Fruit fly (Drosophila melanogaster) whole organism, embryonic: ENCODE data around the gene Abca3.

Experiments used
- ATbp ChIP-seq: fragments of 200-800 bp; sonication (Bioruptor generic); optimal IDR thresholded peaks from 2 replicates; lab custom pipeline; 2017; ENCODE audit warnings: missing biosample characterization, mild to moderate bottlenecking, missing genetic modification characterization, missing genetic modification reagents
- Awh ChIP-seq: fragments of 200-800 bp; sonication (Bioruptor generic); IDR thresholded peaks from 2 replicates; pipeline ENCODE4, ENCODE4 v1.3.6; 2022; ENCODE audit warnings: missing biosample characterization, missing genetic modification characterization
- CG10654 ChIP-seq: fragments of 200-800 bp; sonication (Bioruptor generic); optimal IDR thresholded peaks from 2 replicates; lab custom pipeline; 2016; ENCODE audit warnings: missing biosample characterization, missing genetic modification characterization
- CG11247 ChIP-seq: fragments of 200-800 bp; sonication (Bioruptor generic); IDR thresholded peaks from 2 replicates; pipeline ENCODE4 v1.3.6; 2022; ENCODE audit warnings: missing biosample characterization, missing genetic modification characterization
- CG12391 ChIP-seq: fragments of 200-800 bp; sonication (Bioruptor generic); optimal IDR thresholded peaks from 3 replicates; lab custom pipeline; 2018; ENCODE audit warnings: missing biosample characterization, mild to moderate bottlenecking, missing genetic modification characterization, moderate library complexity
- CG13775 ChIP-seq: fragments of 200-800 bp; sonication (Bioruptor generic); optimal IDR thresholded peaks from 3 replicates; lab custom pipeline; 2017; ENCODE audit warnings: missing biosample characterization, mild to moderate bottlenecking, missing genetic modification characterization
- CG14441 ChIP-seq: fragments of 200-800 bp; sonication (Bioruptor generic); IDR thresholded peaks from 2 replicates; pipeline ENCODE4 v1.3.6; 2022; ENCODE audit warnings: missing biosample characterization, missing genetic modification characterization
- CG16863 ChIP-seq: fragments of 200-800 bp; sonication (Bioruptor generic); optimal IDR thresholded peaks from 3 replicates; lab custom pipeline; 2016; ENCODE audit warnings: missing biosample characterization, missing genetic modification characterization
- CG17359 ChIP-seq: fragments of 200-800 bp; sonication (Bioruptor generic); optimal IDR thresholded peaks from 3 replicates; lab custom pipeline; 2018; ENCODE audit warnings: missing biosample characterization, mild to moderate bottlenecking, missing genetic modification characterization, moderate library complexity
- CG17568 ChIP-seq: fragments of 200-800 bp; sonication (Bioruptor generic); optimal IDR thresholded peaks from 2 replicates; lab custom pipeline; 2018; ENCODE audit warnings: missing biosample characterization, mild to moderate bottlenecking, missing genetic modification characterization, moderate library complexity
- CG2120 ChIP-seq: fragments of 200-800 bp; sonication (Bioruptor generic); optimal IDR thresholded peaks from 3 replicates; lab custom pipeline; 2016; ENCODE audit warnings: missing biosample characterization, missing genetic modification characterization
- CG2202 ChIP-seq: fragments of 200-800 bp; sonication (Bioruptor generic); optimal IDR thresholded peaks from 2 replicates; lab custom pipeline; 2018; ENCODE audit warnings: missing biosample characterization, mild to moderate bottlenecking, missing genetic modification characterization
- CG31388 ChIP-seq: fragments of 200-800 bp; sonication (Bioruptor generic); optimal IDR thresholded peaks from 2 replicates; lab custom pipeline; 2016; ENCODE audit warnings: missing biosample characterization, missing genetic modification characterization
- CG31441 ChIP-seq: fragments of 200-800 bp; sonication (Bioruptor generic); IDR thresholded peaks from 2 replicates; pipeline ENCODE4 v1.3.6; 2022; ENCODE audit warnings: missing biosample characterization, missing genetic modification characterization
- CG32532 ChIP-seq: fragments of 200-800 bp; sonication (Bioruptor generic); IDR thresholded peaks from 2 replicates; pipeline ENCODE4 v1.3.6; 2022; ENCODE audit warnings: missing biosample characterization, missing genetic modification characterization
- CG3995 ChIP-seq: fragments of 200-800 bp; sonication (Bioruptor generic); optimal IDR thresholded peaks from 3 replicates; lab custom pipeline; 2016; ENCODE audit warnings: missing biosample characterization, missing genetic modification characterization
- CG4617 ChIP-seq: fragments of 200-800 bp; sonication (Bioruptor generic); optimal IDR thresholded peaks from 3 replicates; lab custom pipeline; 2016; ENCODE audit warnings: missing biosample characterization, missing genetic modification characterization, borderline replicate concordance
- CG7839 ChIP-seq: fragments of 200-800 bp; sonication (Bioruptor generic); optimal IDR thresholded peaks from 3 replicates; lab custom pipeline; 2018; ENCODE audit warnings: missing biosample characterization, mild to moderate bottlenecking, missing genetic modification characterization, moderate library complexity
- CG8944 ChIP-seq: fragments of 200-800 bp; sonication (Bioruptor generic); optimal IDR thresholded peaks from 3 replicates; lab custom pipeline; 2016; ENCODE audit warnings: missing biosample characterization, missing genetic modification characterization
- CG9437 ChIP-seq: fragments of 200-800 bp; sonication (Bioruptor generic); optimal IDR thresholded peaks from 2 replicates; lab custom pipeline; 2018; ENCODE audit warnings: missing biosample characterization, mild to moderate bottlenecking, missing genetic modification characterization
- CG9876 ChIP-seq: fragments of 200-800 bp; sonication (Bioruptor generic); optimal IDR thresholded peaks from 2 replicates; lab custom pipeline; 2016; ENCODE audit warnings: missing biosample characterization, missing genetic modification characterization
- CHES-1-like ChIP-seq: fragments of 200-800 bp; sonication (Bioruptor generic); optimal IDR thresholded peaks from 2 replicates; lab custom pipeline; 2016; ENCODE audit warnings: missing biosample characterization, missing genetic modification characterization
- CTCF ChIP-seq: fragments of 200-800 bp; sonication (Bioruptor generic); optimal IDR thresholded peaks from 2 replicates; lab custom pipeline; 2017; ENCODE audit warnings: missing biosample characterization, mild to moderate bottlenecking, missing genetic modification characterization, moderate library complexity
- Dbx ChIP-seq: fragments of 200-800 bp; sonication (Bioruptor generic); IDR thresholded peaks from 3 replicates; pipeline ENCODE4 v1.3.6; 2022; ENCODE audit warnings: missing biosample characterization, missing genetic modification characterization
- Elba2 ChIP-seq: fragments of 200-800 bp; sonication (Bioruptor generic); optimal IDR thresholded peaks from 3 replicates; lab custom pipeline; 2016; ENCODE audit warnings: missing biosample characterization, missing genetic modification characterization
- GATAe ChIP-seq: fragments of 200-800 bp; sonication (Bioruptor generic); conservative IDR thresholded peaks from 2 replicates; pipeline ENCODE4 v1.3.6; 2022; ENCODE audit warnings: missing biosample characterization, missing genetic modification characterization
- HLH3B ChIP-seq: fragments of 200-800 bp; sonication (Bioruptor generic); IDR thresholded peaks from 2 replicates; pipeline ENCODE4 v1.3.6; 2022; ENCODE audit warnings: missing biosample characterization, missing genetic modification characterization
- HmgD ChIP-seq: fragments of 200-800 bp; sonication (Bioruptor generic); optimal IDR thresholded peaks from 3 replicates; lab custom pipeline; 2016; ENCODE audit warnings: missing biosample characterization, missing genetic modification characterization
- MESR4 ChIP-seq: fragments of 200-800 bp; sonication (Bioruptor generic); optimal IDR thresholded peaks from 2 replicates; lab custom pipeline; 2018; ENCODE audit warnings: missing biosample characterization, mild to moderate bottlenecking, missing genetic modification characterization, moderate library complexity
- Nf-YA ChIP-seq: fragments of 200-800 bp; sonication (Bioruptor generic); IDR thresholded peaks from 2 replicates; pipeline ENCODE4 v1.3.6; 2022; ENCODE audit warnings: missing biosample characterization, missing genetic modification characterization
- NfI ChIP-seq: fragments of 200-800 bp; sonication (Bioruptor generic); optimal IDR thresholded peaks from 3 replicates; lab custom pipeline; 2018; ENCODE audit warnings: missing biosample characterization, mild to moderate bottlenecking, missing genetic modification characterization, moderate library complexity
- Oli ChIP-seq: fragments of 200-800 bp; sonication (Bioruptor generic); optimal IDR thresholded peaks from 2 replicates; lab custom pipeline; 2018; ENCODE audit warnings: missing biosample characterization, mild to moderate bottlenecking, missing genetic modification characterization, moderate library complexity
- Pdp1 ChIP-seq, 2 experiments: fragments of 200-800 bp; sonication (Bioruptor generic); optimal IDR thresholded peaks; 3 replicates each; lab custom pipeline; 2016; ENCODE audit warnings: missing biosample characterization in 2 of 2, missing genetic modification characterization in 2 of 2, mild to moderate bottlenecking in 1 of 2, moderate library complexity in 1 of 2
- Ravus ChIP-seq: fragments of 200-800 bp; sonication (Bioruptor generic); IDR thresholded peaks from 2 replicates; pipeline ENCODE4 v1.3.6; 2022; ENCODE audit warnings: missing biosample characterization, missing genetic modification characterization
- Sox100B ChIP-seq: fragments of 200-800 bp; sonication (Bioruptor generic); optimal IDR thresholded peaks from 3 replicates; lab custom pipeline; 2018; ENCODE audit warnings: missing biosample characterization, mild to moderate bottlenecking, missing genetic modification characterization
- bbx ChIP-seq: fragments of 200-800 bp; sonication (Bioruptor generic); IDR thresholded peaks from 2 replicates; pipeline ENCODE4 v1.3.6; 2022; ENCODE audit warnings: missing biosample characterization, missing genetic modification characterization; ENCODE audit not compliant: partially characterized antibody
- corto ChIP-seq: fragments of 200-800 bp; sonication (Bioruptor generic); optimal IDR thresholded peaks from 2 replicates; lab custom pipeline; 2016; ENCODE audit warnings: missing biosample characterization, mild to moderate bottlenecking, missing genetic modification characterization, moderate library complexity
- ewg ChIP-seq: fragments of 200-800 bp; sonication (Bioruptor generic); optimal IDR thresholded peaks from 3 replicates; lab custom pipeline; 2017; ENCODE audit warnings: mild to moderate bottlenecking, missing biosample characterization, missing genetic modification reagents, missing genetic modification characterization
- her ChIP-seq: fragments of 200-800 bp; sonication (Bioruptor generic); optimal IDR thresholded peaks from 2 replicates; lab custom pipeline; 2016; ENCODE audit warnings: missing biosample characterization, missing genetic modification characterization
- hth ChIP-seq: fragments of >200 bp; optimal IDR thresholded peaks from 2 replicates; lab custom pipeline; 2017; ENCODE audit warnings: inconsistent platforms
- kah ChIP-seq: fragments of 200-800 bp; sonication (Bioruptor generic); optimal IDR thresholded peaks from 2 replicates; lab custom pipeline; 2018; ENCODE audit warnings: missing biosample characterization, mild to moderate bottlenecking, missing genetic modification characterization
- kay ChIP-seq: fragments of 200-800 bp; sonication (Bioruptor generic); optimal IDR thresholded peaks from 2 replicates; lab custom pipeline; 2016; ENCODE audit warnings: missing biosample characterization, missing genetic modification characterization
- odd ChIP-seq: fragments of 200-800 bp; sonication (Bioruptor generic); optimal IDR thresholded peaks from 2 replicates; lab custom pipeline; 2017; ENCODE audit warnings: missing biosample characterization, mild to moderate bottlenecking, missing genetic modification characterization
- pb ChIP-seq: fragments of 200-800 bp; sonication (Bioruptor generic); optimal IDR thresholded peaks from 3 replicates; lab custom pipeline; 2016; ENCODE audit warnings: missing biosample characterization, missing genetic modification characterization
- prd ChIP-seq, 3 experiments: fragments of >200 bp in 2 of 3; fragments of 200-800 bp in 1 of 3; sonication (Bioruptor generic) in 1 of 3; optimal IDR thresholded peaks in 2 of 3; IDR thresholded peaks in 1 of 3; 2 replicates in 2 of 3; 3 replicates in 1 of 3; pipeline versions ENCODE4 v1.3.6 to Lab custom; 2017 to 2022; ENCODE audit warnings: missing biosample characterization in 1 of 3, missing genetic modification characterization in 1 of 3
- ranshi ChIP-seq: fragments of 200-800 bp; sonication (Bioruptor generic); IDR thresholded peaks from 2 replicates; pipeline ENCODE4 v1.3.6; 2022; ENCODE audit warnings: missing biosample characterization, missing genetic modification characterization
- rib ChIP-seq: fragments of 200-800 bp; sonication (Bioruptor generic); IDR thresholded peaks from 2 replicates; pipeline ENCODE4 v1.3.6; 2022; ENCODE audit warnings: missing biosample characterization, missing genetic modification characterization
- salm ChIP-seq: fragments of 200-800 bp; sonication (Bioruptor generic); optimal IDR thresholded peaks from 2 replicates; lab custom pipeline; 2018; ENCODE audit warnings: missing biosample characterization, mild to moderate bottlenecking, missing genetic modification characterization
- sima ChIP-seq: fragments of 200-800 bp; sonication (Bioruptor generic); optimal IDR thresholded peaks from 2 replicates; lab custom pipeline; 2016; ENCODE audit warnings: missing biosample characterization, missing genetic modification characterization
- sisA ChIP-seq: fragments of 200-800 bp; sonication (Bioruptor generic); IDR thresholded peaks from 2 replicates; pipeline ENCODE4 v1.3.6; 2022; ENCODE audit warnings: missing biosample characterization, missing genetic modification characterization
- tx ChIP-seq: fragments of 200-800 bp; sonication (Bioruptor generic); optimal IDR thresholded peaks from 2 replicates; lab custom pipeline; 2016; ENCODE audit warnings: missing biosample characterization, missing genetic modification characterization

Abca3 gene

DNA sequence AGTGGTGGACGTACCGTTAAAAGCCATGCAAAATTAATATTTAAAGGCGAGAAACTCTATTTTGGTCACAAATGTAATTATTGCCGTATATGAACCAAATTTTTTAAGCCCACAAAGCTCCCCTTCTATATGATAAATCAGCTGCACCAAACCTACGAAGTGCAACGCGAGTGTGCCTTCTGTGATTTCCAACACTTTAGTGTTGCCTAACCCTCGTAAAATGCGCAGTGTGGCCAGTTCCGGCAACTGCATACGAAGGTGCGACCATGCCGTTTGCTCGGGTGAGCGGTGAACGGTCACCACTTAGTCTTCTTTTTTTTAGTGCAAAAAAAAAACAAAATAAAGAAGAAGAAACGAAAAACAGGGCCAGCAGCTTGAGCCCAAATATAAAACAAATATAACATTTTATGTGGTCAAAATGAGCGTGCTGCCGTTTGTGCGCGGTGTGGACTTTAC lies 33.0 kb upstream of the Abca3 start, which contains the start of the genes tty and fliI (continued):
- peak; percentile 85 for TF ChIP-seq Dbx (GFP tag; lab: Robert Waterston, UW)
- peak; percentile 91 for TF ChIP-seq ranshi (GFP tag; lab: Robert Waterston, UW)
- TF ChIP-seq CG31441 (GFP tag; lab: Robert Waterston, UW): peak; percentile 73
- peak; percentile 27 for TF ChIP-seq CG2202 (tag; lab: Kevin White, UChicago)
- peak; percentile 71 for TF ChIP-seq ewg
- TF ChIP-seq Elba2 (GFP tag; lab: Kevin White, UChicago): no peak
- peak; percentile 58 for TF ChIP-seq CG9437 (GFP tag; lab: Kevin White, UChicago)
- peak; percentile 85 to 89 for TF ChIP-seq Pdp1 (GFP tag; optimal IDR thresholded peaks at IDR 0.05; lab: Kevin White, UChicago)
- TF ChIP-seq Awh: peak; percentile 88
- peak; percentile 73 for TF ChIP-seq ATbp (GFP tag; lab: Kevin White, UChicago)
- TF ChIP-seq CG31388 (GFP tag; lab: Kevin White, UChicago): peak; percentile 34
- TF ChIP-seq pb (GFP tag; lab: Kevin White, UChicago): peak; percentile 75
- TF ChIP-seq CG12391 (tag; lab: Kevin White, UChicago): peak; percentile 80
- TF ChIP-seq HLH3B (GFP tag; lab: Robert Waterston, UW): peak; percentile 86
- peak; percentile 6 for TF ChIP-seq kah (GFP tag; lab: Kevin White, UChicago)
- TF ChIP-seq Sox100B (GFP tag; lab: Kevin White, UChicago): no peak
- TF ChIP-seq odd: no peak
- no peak for TF ChIP-seq corto
- peak; percentile 50 for TF ChIP-seq kay (GFP tag; lab: Kevin White, UChicago)
- peak; percentile 92 for TF ChIP-seq CG2120 (GFP tag; lab: Kevin White, UChicago)
- TF ChIP-seq Oli (tag; lab: Kevin White, UChicago): peak; percentile 69
- peak; percentile 77; the same call in 1 of the 2 replicates for TF ChIP-seq Nf-YA
- peak; percentile 78 for TF ChIP-seq CG10654
- peak; percentile 85 for TF ChIP-seq CHES-1-like (GFP tag; lab: Kevin White, UChicago)
- TF ChIP-seq rib (GFP tag; lab: Robert Waterston, UW): peak; percentile 87
- peak; percentile 82 for TF ChIP-seq CG16863 (GFP tag; lab: Kevin White, UChicago)
- TF ChIP-seq CG14441: peak; percentile 94
- peak; percentile 84 for TF ChIP-seq CG13775 (GFP tag; lab: Kevin White, UChicago)
- TF ChIP-seq sima (GFP tag; lab: Kevin White, UChicago): peak; percentile 21
- peak; percentile 93 for TF ChIP-seq CG3995 (GFP tag; lab: Kevin White, UChicago)
- TF ChIP-seq salm (tag; lab: Kevin White, UChicago): peak; percentile 40
- TF ChIP-seq CG32532 (GFP tag; lab: Robert Waterston, UW): peak; percentile 92
- TF ChIP-seq tx (GFP tag; lab: Kevin White, UChicago): peak; percentile 87
- TF ChIP-seq her (GFP tag; lab: Kevin White, UChicago): peak; percentile 75
- TF ChIP-seq GATAe (GFP tag; lab: Robert Waterston, UW): peak; percentile 45; the same call in 1 of the 2 replicates
- peak; percentile 70 for TF ChIP-seq MESR4
- TF ChIP-seq sisA (GFP tag; lab: Robert Waterston, UW): peak; percentile 92
- TF ChIP-seq Ravus (GFP tag; lab: Robert Waterston, UW): peak; percentile 63
- TF ChIP-seq CTCF: peak; percentile 35
- no peak for TF ChIP-seq hth (lab: Kevin White, UChicago)
- TF ChIP-seq CG4617 (GFP tag; lab: Kevin White, UChicago): peak; percentile 63
- peak; percentile 90 for TF ChIP-seq CG11247 (GFP tag; lab: Robert Waterston, UW)
- peak; percentile 90 for TF ChIP-seq CG17359 (tag; lab: Kevin White, UChicago)
- TF ChIP-seq prd (optimal IDR thresholded peaks at IDR 0.05; lab: Kevin White, UChicago): no peak
- peak; percentile 94 for TF ChIP-seq prd (GFP tag; IDR thresholded peaks at IDR 0.05; lab: Robert Waterston, UW)
- TF ChIP-seq bbx (GFP tag; lab: Robert Waterston, UW): peak; percentile 20; the same call in 1 of the 2 replicates
- peak; percentile 79 for TF ChIP-seq CG7839 (tag; lab: Kevin White, UChicago)
- TF ChIP-seq CG17568 (GFP tag; lab: Kevin White, UChicago): no peak
- peak; percentile 75 for TF ChIP-seq CG9876
- peak; percentile 82 for TF ChIP-seq HmgD
- TF ChIP-seq NfI (GFP tag; lab: Kevin White, UChicago): peak; percentile 82
- TF ChIP-seq CG8944: peak; percentile 87
